Fruit fly (Drosophila melanogaster): ENCODE measurements around the gene Ssdp.

Gene Ssdp

dm6 chr3R:18220211-18220749, 20.9 kb upstream of the Ssdp start, which contains the start of the genes CG7988 and CG7183 (continued):
- no peak for TF ChIP-seq zen2 (GFP tag; IDR thresholded peaks at IDR 0.05; ENCODE audit: partially characterized antibody)
- peak; percentile 86 for TF ChIP-seq gro (GFP tag; optimal IDR thresholded peaks at IDR 0.05)
- TF ChIP-seq CG8944 (GFP tag; optimal IDR thresholded peaks at IDR 0.05), result peak; percentile 92
- TF ChIP-seq GATAe (GFP tag; conservative IDR thresholded peaks at IDR 0.05), result peak; percentile 92
- peak; percentile 94 for TF ChIP-seq CG12744 (GFP tag; optimal IDR thresholded peaks at IDR 0.05)
- peak; percentile 58 for TF ChIP-seq ftz-f1 (GFP tag; optimal IDR thresholded peaks at IDR 0.05)
- no peak for TF ChIP-seq Optix (GFP tag; IDR thresholded peaks at IDR 0.05)
- TF ChIP-seq CG14441 (GFP tag; IDR thresholded peaks at IDR 0.05), result peak; percentile 98
- peak; percentile 90 for TF ChIP-seq shn (GFP tag; optimal IDR thresholded peaks at IDR 0.05)
- TF ChIP-seq CG3407 (GFP tag; optimal IDR thresholded peaks at IDR 0.05), result peak; percentile 96
- peak; percentile 94 for TF ChIP-seq Usf (GFP tag; optimal IDR thresholded peaks at IDR 0.05)
- TF ChIP-seq CG12942 (GFP tag; optimal IDR thresholded peaks at IDR 0.05), result peak; percentile 97
- TF ChIP-seq cas (GFP tag; IDR thresholded peaks at IDR 0.05), result peak; percentile 95
- peak; percentile 90 for TF ChIP-seq CG7745 (tag; optimal IDR thresholded peaks at IDR 0.05)
- peak; percentile 99 for TF ChIP-seq CG32532 (GFP tag; IDR thresholded peaks at IDR 0.05)
- peak; percentile 84 for TF ChIP-seq CG10321 (GFP tag; IDR thresholded peaks at IDR 0.05)
- TF ChIP-seq CG6813 (GFP tag; optimal IDR thresholded peaks at IDR 0.05), result peak; percentile 84
- peak; percentile 95 for TF ChIP-seq toy (GFP tag; IDR thresholded peaks at IDR 0.05)
- TF ChIP-seq gem (tag; optimal IDR thresholded peaks at IDR 0.05), result peak; percentile 100
- TF ChIP-seq B-H2 (GFP tag; optimal IDR thresholded peaks at IDR 0.05), result peak; percentile 96
- peak; percentile 98 for TF ChIP-seq fd96Cb (tag; optimal IDR thresholded peaks at IDR 0.05)
- TF ChIP-seq aop (GFP tag; IDR thresholded peaks at IDR 0.05), result peak; percentile 87
- peak; percentile 90 for TF ChIP-seq CG1603 (tag; optimal IDR thresholded peaks at IDR 0.05)
- no peak for TF ChIP-seq fru (optimal IDR thresholded peaks at IDR 0.05)
- TF ChIP-seq gcm2 (GFP tag; optimal IDR thresholded peaks at IDR 0.05), result peak; percentile 84
- peak; percentile 60 for TF ChIP-seq CG31365 (tag; optimal IDR thresholded peaks at IDR 0.05)
- TF ChIP-seq Pdp1 (GFP tag; optimal IDR thresholded peaks at IDR 0.05), result peak; percentile 94 to 95
- TF ChIP-seq CG7987 (GFP tag; optimal IDR thresholded peaks at IDR 0.05), result peak; percentile 88
- TF ChIP-seq ATbp (GFP tag; optimal IDR thresholded peaks at IDR 0.05), result peak; percentile 94
- peak; percentile 94 for TF ChIP-seq Lhr (GFP tag; optimal IDR thresholded peaks at IDR 0.05)
- TF ChIP-seq mld (GFP tag; IDR thresholded peaks at IDR 0.05; ENCODE audit: partially characterized antibody), result no peak
- peak; percentile 97 for TF ChIP-seq Atf6 (GFP tag; IDR thresholded peaks at IDR 0.05)
- peak; percentile 97 for TF ChIP-seq CG14014 (GFP tag; IDR thresholded peaks at IDR 0.05)
- TF ChIP-seq CG2678 (tag; optimal IDR thresholded peaks at IDR 0.05), result peak; percentile 98
- TF ChIP-seq dati (GFP tag; IDR thresholded peaks at IDR 0.05), result peak; percentile 93
- TF ChIP-seq CrebB (tag; optimal IDR thresholded peaks at IDR 0.05), result peak; percentile 96
- peak in 1 of 2 experiments; percentile 90 for TF ChIP-seq tll (GFP tag; optimal IDR thresholded peaks at IDR 0.05)
- TF ChIP-seq gt (GFP tag; IDR thresholded peaks at IDR 0.05), result peak; percentile 94
- peak; percentile 99 for TF ChIP-seq CG6689 (GFP tag; IDR thresholded peaks at IDR 0.05)
- no peak for TF ChIP-seq Lpt (GFP tag; optimal IDR thresholded peaks at IDR 0.05)
- peak; percentile 41 for TF ChIP-seq pzg (GFP tag; optimal IDR thresholded peaks at IDR 0.05)
- peak; percentile 99 for TF ChIP-seq Ssrp (tag; optimal IDR thresholded peaks at IDR 0.05)
- TF ChIP-seq dysf (GFP tag; IDR thresholded peaks at IDR 0.05), result peak; percentile 99
- peak; percentile 94 for TF ChIP-seq CG5245 (GFP tag; optimal IDR thresholded peaks at IDR 0.05)
- peak; percentile 95 for TF ChIP-seq CG13624 (GFP tag; optimal IDR thresholded peaks at IDR 0.05)
- peak; percentile 98 for TF ChIP-seq sisA (GFP tag; IDR thresholded peaks at IDR 0.05)
- TF ChIP-seq corto (GFP tag; optimal IDR thresholded peaks at IDR 0.05), result no peak
- peak; percentile 94 for TF ChIP-seq CG16863 (GFP tag; optimal IDR thresholded peaks at IDR 0.05)
- TF ChIP-seq CG8089 (GFP tag; optimal IDR thresholded peaks at IDR 0.05), result peak; percentile 94
- peak; percentile 100 for TF ChIP-seq CG12391 (tag; optimal IDR thresholded peaks at IDR 0.05)
- peak; percentile 83 for TF ChIP-seq Ets97D (GFP tag; optimal IDR thresholded peaks at IDR 0.05)

All from whole organism, embryonic.